Fruit fly (Drosophila melanogaster): ENCODE measurements around the gene TfIIA-L.

TfIIA-L gene

DNA sequence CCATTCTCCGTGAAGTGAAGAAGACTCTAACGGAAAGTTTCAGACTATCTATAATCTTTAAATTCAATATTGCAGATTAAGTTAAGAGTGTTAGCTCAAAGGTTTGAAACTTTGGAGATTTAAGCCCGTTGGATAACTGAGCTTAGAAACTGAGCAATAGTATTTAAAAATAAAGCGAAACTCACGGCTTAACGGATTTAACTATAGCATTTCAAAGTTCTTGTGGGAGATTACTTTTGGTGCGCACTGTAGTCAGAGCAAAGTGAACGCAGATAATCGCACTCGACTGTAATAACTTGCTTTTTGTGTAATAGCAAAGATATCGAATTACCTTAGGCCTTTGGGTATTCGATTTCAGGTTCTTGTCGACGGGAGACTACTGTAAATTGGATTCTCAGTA, 31.4 kb downstream of the TfIIA-L start, which contains the start of gene mrt:
mrt (minus strand) TSS at position 376 of the 400 bp plus-strand sequence.
- TF ChIP-seq HLH54F (GFP tag; optimal IDR thresholded peaks at IDR 0.05): peak; percentile 55
- TF ChIP-seq Optix (GFP tag; IDR thresholded peaks at IDR 0.05): no peak
- TF ChIP-seq PHDP (tag; optimal IDR thresholded peaks at IDR 0.05): peak; percentile 54
- no peak for TF ChIP-seq cad (GFP tag; optimal IDR thresholded peaks at IDR 0.05)
- TF ChIP-seq CG6689 (GFP tag; IDR thresholded peaks at IDR 0.05): 0 out of 2 replicates have a peak, but pooled peaks have one; percentile 28
- no peak for TF ChIP-seq zen (tag; optimal IDR thresholded peaks at IDR 0.05)
- no peak for TF ChIP-seq Atf3 (GFP tag; optimal IDR thresholded peaks at IDR 0.05)
- peak; percentile 52; the same call in 1 of the 3 replicates for TF ChIP-seq otp (GFP tag; IDR thresholded peaks at IDR 0.05)
- TF ChIP-seq CG33557 (GFP tag; optimal IDR thresholded peaks at IDR 0.05): no peak
- peak; percentile 65 for TF ChIP-seq CG13775 (GFP tag; optimal IDR thresholded peaks at IDR 0.05)
- TF ChIP-seq ewg (GFP tag; optimal IDR thresholded peaks at IDR 0.05): no peak
- TF ChIP-seq CG9797 (GFP tag; optimal IDR thresholded peaks at IDR 0.05): no peak
- peak; percentile 23 for TF ChIP-seq nau (GFP tag; optimal IDR thresholded peaks at IDR 0.05)
- TF ChIP-seq trh (GFP tag; optimal IDR thresholded peaks at IDR 0.05): no peak
- TF ChIP-seq prd (optimal IDR thresholded peaks at IDR 0.05): no peak
- peak; percentile 42; the same call in 2 of the 3 replicates for TF ChIP-seq prd (GFP tag; IDR thresholded peaks at IDR 0.05)
- TF ChIP-seq NFAT (GFP tag; IDR thresholded peaks at IDR 0.05): peak; percentile 53; the same call in 1 of the 2 replicates
- no peak for TF ChIP-seq CG12299 (tag; optimal IDR thresholded peaks at IDR 0.05)
- peak; percentile 63 for TF ChIP-seq CG11504 (tag; optimal IDR thresholded peaks at IDR 0.05)
- TF ChIP-seq CG9727 (GFP tag; optimal IDR thresholded peaks at IDR 0.05): peak; percentile 52
- no peak for TF ChIP-seq BEAF-32 (GFP tag; optimal IDR thresholded peaks at IDR 0.05)
- TF ChIP-seq CkIIα-i1 (GFP tag; IDR thresholded peaks at IDR 0.05): no peak
- no peak for TF ChIP-seq NC2α (GFP tag; optimal IDR thresholded peaks at IDR 0.05)
- peak; percentile 69 for TF ChIP-seq lmd (GFP tag; IDR thresholded peaks at IDR 0.05)
- peak; percentile 12 for TF ChIP-seq CG8944 (GFP tag; optimal IDR thresholded peaks at IDR 0.05)
- TF ChIP-seq insv (GFP tag; optimal IDR thresholded peaks at IDR 0.05): no peak
- no peak for TF ChIP-seq z (GFP tag; IDR thresholded peaks at IDR 0.05)
- TF ChIP-seq Antp (GFP tag; optimal IDR thresholded peaks at IDR 0.05): peak; percentile 69
- TF ChIP-seq bigmax (GFP tag; optimal IDR thresholded peaks at IDR 0.05): no peak
- no peak for TF ChIP-seq pzg (GFP tag; optimal IDR thresholded peaks at IDR 0.05)
- TF ChIP-seq CG9876 (GFP tag; optimal IDR thresholded peaks at IDR 0.05): peak; percentile 17
- no peak for TF ChIP-seq CG31388 (GFP tag; optimal IDR thresholded peaks at IDR 0.05)
- TF ChIP-seq CoRest (tag; optimal IDR thresholded peaks at IDR 0.05): peak; percentile 60
- TF ChIP-seq Dip3 (GFP tag; optimal IDR thresholded peaks at IDR 0.05): peak; percentile 77
- peak; percentile 15 for TF ChIP-seq CG11723 (GFP tag; optimal IDR thresholded peaks at IDR 0.05)
- no peak; the same call in 2 of the 3 replicates for TF ChIP-seq HLH4C (GFP tag; IDR thresholded peaks at IDR 0.05; ENCODE audit: partially characterized antibody)
- peak; percentile 15 for TF ChIP-seq CG10267 (tag; optimal IDR thresholded peaks at IDR 0.05)
- no peak for TF ChIP-seq Sox100B (GFP tag; optimal IDR thresholded peaks at IDR 0.05)
- TF ChIP-seq ato (GFP tag; IDR thresholded peaks at IDR 0.05; ENCODE audit: partially characterized antibody): no peak
- TF ChIP-seq sob (GFP tag; IDR thresholded peaks at IDR 0.05): peak; percentile 39; the same call in 1 of the 2 replicates
- peak; percentile 77 for TF ChIP-seq slbo (GFP tag; IDR thresholded peaks at IDR 0.05)
- TF ChIP-seq CG4282 (GFP tag; optimal IDR thresholded peaks at IDR 0.05): peak; percentile 24
- TF ChIP-seq CG7372 (GFP tag; IDR thresholded peaks at IDR 0.05): 0 out of 2 replicates have a peak, but pooled peaks have one; percentile 46
- TF ChIP-seq CG15514 (GFP tag; optimal IDR thresholded peaks at IDR 0.05): peak; percentile 49
- TF ChIP-seq phol (tag; optimal IDR thresholded peaks at IDR 0.05): peak; percentile 53
- no peak for TF ChIP-seq Nf-YC (tag; optimal IDR thresholded peaks at IDR 0.05)
- peak; percentile 14 to 67 for TF ChIP-seq Hr51 (GFP tag; optimal IDR thresholded peaks at IDR 0.05)
- TF ChIP-seq jumu (GFP tag; optimal IDR thresholded peaks at IDR 0.05): peak; percentile 18
- TF ChIP-seq CG18011 (GFP tag; optimal IDR thresholded peaks at IDR 0.05): no peak
- no peak for TF ChIP-seq CG6765 (GFP tag; optimal IDR thresholded peaks at IDR 0.05)

Measured in whole organism, embryonic.